Fruit fly (Drosophila melanogaster) whole organism, embryonic: ENCODE results near the gene D1.

ENCODE experiments used
- ATbp ChIP-seq: fragments of 200-800 bp; sonication (Bioruptor generic); optimal IDR thresholded peaks from 2 replicates; lab custom pipeline; 2017; ENCODE audit warnings: missing biosample characterization, mild to moderate bottlenecking, missing genetic modification characterization, missing genetic modification reagents
- CG10267 ChIP-seq: fragments of 200-800 bp; sonication (Bioruptor generic); optimal IDR thresholded peaks from 2 replicates; lab custom pipeline; 2018; ENCODE audit warnings: missing biosample characterization, mild to moderate bottlenecking, missing genetic modification characterization, moderate library complexity
- CG11456 ChIP-seq: fragments of 200-800 bp; sonication (Bioruptor generic); IDR thresholded peaks from 3 replicates; pipeline ENCODE4 v1.3.6; 2022; ENCODE audit warnings: missing biosample characterization, missing genetic modification characterization
- CG12219 ChIP-seq: fragments of 200-800 bp; sonication (Bioruptor generic); optimal IDR thresholded peaks from 3 replicates; lab custom pipeline; 2018; ENCODE audit warnings: missing biosample characterization, mild to moderate bottlenecking, missing genetic modification characterization
- CG12942 ChIP-seq: fragments of 200-800 bp; sonication (Bioruptor generic); optimal IDR thresholded peaks from 3 replicates; lab custom pipeline; 2016; ENCODE audit warnings: missing biosample characterization, missing genetic modification characterization
- CG13287 ChIP-seq: fragments of 200-800 bp; sonication (Bioruptor generic); IDR thresholded peaks from 2 replicates; pipeline ENCODE4 v1.3.6; 2022; ENCODE audit warnings: missing biosample characterization, missing genetic modification characterization; ENCODE audit not compliant: partially characterized antibody
- CG16815 ChIP-seq: fragments of 200-800 bp; sonication (Bioruptor generic); optimal IDR thresholded peaks from 3 replicates; lab custom pipeline; 2017; ENCODE audit warnings: missing biosample characterization, mild to moderate bottlenecking, missing genetic modification characterization
- CG17361 ChIP-seq: fragments of 200-800 bp; sonication (Bioruptor generic); IDR thresholded peaks from 3 replicates; pipeline ENCODE4 v1.3.6; 2022; ENCODE audit warnings: missing biosample characterization, missing genetic modification characterization
- CG3065 ChIP-seq: fragments of 200-800 bp; sonication (Bioruptor generic); optimal IDR thresholded peaks from 2 replicates; lab custom pipeline; 2016; ENCODE audit warnings: missing biosample characterization, missing genetic modification characterization
- CG31224 ChIP-seq: fragments of 200-800 bp; sonication (Bioruptor generic); IDR thresholded peaks from 2 replicates; pipeline ENCODE4 v1.3.6; 2022; ENCODE audit warnings: missing biosample characterization, missing genetic modification characterization
- CG31365 ChIP-seq: fragments of 200-800 bp; sonication (Bioruptor generic); optimal IDR thresholded peaks from 2 replicates; lab custom pipeline; 2018; ENCODE audit warnings: missing biosample characterization, mild to moderate bottlenecking, missing genetic modification characterization
- CG34422 ChIP-seq: fragments of 200-800 bp; sonication (Bioruptor generic); IDR thresholded peaks from 3 replicates; pipeline ENCODE4 v1.3.6; 2022; ENCODE audit warnings: missing biosample characterization, missing genetic modification characterization
- CG4617 ChIP-seq: fragments of 200-800 bp; sonication (Bioruptor generic); optimal IDR thresholded peaks from 3 replicates; lab custom pipeline; 2016; ENCODE audit warnings: missing biosample characterization, missing genetic modification characterization, borderline replicate concordance
- CG4730 ChIP-seq: fragments of 200-800 bp; sonication (Bioruptor generic); IDR thresholded peaks from 2 replicates; pipeline ENCODE4 v1.3.6; 2022; ENCODE audit warnings: missing biosample characterization, missing genetic modification characterization
- CG5953 ChIP-seq: fragments of 200-800 bp; sonication (Bioruptor generic); IDR thresholded peaks from 2 replicates; pipeline ENCODE4 v1.3.6; 2022; ENCODE audit warnings: missing biosample characterization, missing genetic modification characterization
- CG7839 ChIP-seq: fragments of 200-800 bp; sonication (Bioruptor generic); optimal IDR thresholded peaks from 3 replicates; lab custom pipeline; 2018; ENCODE audit warnings: missing biosample characterization, mild to moderate bottlenecking, missing genetic modification characterization, moderate library complexity
- CG8281 ChIP-seq: fragments of 200-800 bp; sonication (Bioruptor generic); optimal IDR thresholded peaks from 2 replicates; lab custom pipeline; 2018; ENCODE audit warnings: missing biosample characterization, mild to moderate bottlenecking, missing genetic modification characterization, moderate library complexity
- CrebB ChIP-seq: fragments of 200-800 bp; sonication (Bioruptor generic); optimal IDR thresholded peaks from 3 replicates; lab custom pipeline; 2018; ENCODE audit warnings: missing biosample characterization, mild to moderate bottlenecking, missing genetic modification characterization
- Deaf1 ChIP-seq: fragments of 200-800 bp; optimal IDR thresholded peaks from 3 replicates; lab custom pipeline; 2019; ENCODE audit warnings: missing biosample characterization, mild to moderate bottlenecking, missing genetic modification characterization, moderate library complexity
- Dip2 ChIP-seq: fragments of 200-800 bp; sonication (Bioruptor generic); IDR thresholded peaks from 2 replicates; pipeline ENCODE4 v1.3.6; 2022; ENCODE audit warnings: missing biosample characterization, missing genetic modification characterization
- Dip3 ChIP-seq: fragments of 200-800 bp; sonication (Bioruptor generic); optimal IDR thresholded peaks from 3 replicates; lab custom pipeline; 2016; ENCODE audit warnings: missing biosample characterization, missing genetic modification characterization
- Ets97D ChIP-seq: fragments of 200-800 bp; sonication (Bioruptor generic); optimal IDR thresholded peaks from 3 replicates; lab custom pipeline; 2016; ENCODE audit warnings: missing biosample characterization, missing genetic modification characterization
- MTF-1 ChIP-seq: fragments of 200-800 bp; sonication (Bioruptor generic); optimal IDR thresholded peaks from 2 replicates; lab custom pipeline; 2018; ENCODE audit warnings: missing biosample characterization, mild to moderate bottlenecking, missing genetic modification characterization, borderline replicate concordance
- Mad ChIP-seq: fragments of 200-800 bp; sonication (Bioruptor generic); optimal IDR thresholded peaks from 2 replicates; lab custom pipeline; 2016; ENCODE audit warnings: missing biosample characterization, missing genetic modification characterization
- NfI ChIP-seq: fragments of 200-800 bp; sonication (Bioruptor generic); optimal IDR thresholded peaks from 3 replicates; lab custom pipeline; 2018; ENCODE audit warnings: missing biosample characterization, mild to moderate bottlenecking, missing genetic modification characterization, moderate library complexity
- Six4 ChIP-seq: fragments of 200-800 bp; sonication (Bioruptor generic); optimal IDR thresholded peaks from 2 replicates; lab custom pipeline; 2016; ENCODE audit warnings: missing biosample characterization, missing genetic modification characterization
- TFAM ChIP-seq: fragments of 200-800 bp; sonication (Bioruptor generic); optimal IDR thresholded peaks from 2 replicates; lab custom pipeline; 2017; ENCODE audit warnings: missing biosample characterization, missing genetic modification characterization, inconsistent platforms
- Vsx1 ChIP-seq: fragments of 200-800 bp; sonication (Bioruptor generic); optimal IDR thresholded peaks from 2 replicates; lab custom pipeline; 2017; ENCODE audit warnings: missing biosample characterization, mild to moderate bottlenecking, missing genetic modification characterization, missing genetic modification reagents
- cwo ChIP-seq: fragments of 200-800 bp; sonication (Bioruptor generic); optimal IDR thresholded peaks from 3 replicates; lab custom pipeline; 2017; ENCODE audit warnings: missing biosample characterization, missing genetic modification characterization, mild to moderate bottlenecking, moderate library complexity, missing genetic modification reagents
- disco-r ChIP-seq: fragments of 200-800 bp; sonication (Bioruptor generic); optimal IDR thresholded peaks from 2 replicates; lab custom pipeline; 2016; ENCODE audit warnings: missing biosample characterization, missing genetic modification characterization
- dmrt11E ChIP-seq: fragments of 200-800 bp; sonication (Bioruptor generic); optimal IDR thresholded peaks from 3 replicates; lab custom pipeline; 2018; ENCODE audit warnings: missing biosample characterization, mild to moderate bottlenecking, missing genetic modification characterization, moderate library complexity
- fru ChIP-seq: fragments of >200 bp; optimal IDR thresholded peaks from 2 replicates; lab custom pipeline; 2017
- ftz-f1 ChIP-seq: fragments of 200-800 bp; sonication (Bioruptor generic); optimal IDR thresholded peaks from 2 replicates; lab custom pipeline; 2016; ENCODE audit warnings: missing biosample characterization, missing genetic modification characterization
- gfzf ChIP-seq: fragments of 200-800 bp; sonication (Bioruptor generic); optimal IDR thresholded peaks from 2 replicates; lab custom pipeline; 2016; ENCODE audit warnings: missing biosample characterization, mild to moderate bottlenecking, missing genetic modification characterization, moderate library complexity
- hth ChIP-seq: fragments of >200 bp; optimal IDR thresholded peaks from 2 replicates; lab custom pipeline; 2017; ENCODE audit warnings: inconsistent platforms
- kah ChIP-seq: fragments of 200-800 bp; sonication (Bioruptor generic); optimal IDR thresholded peaks from 2 replicates; lab custom pipeline; 2018; ENCODE audit warnings: missing biosample characterization, mild to moderate bottlenecking, missing genetic modification characterization
- lilli ChIP-seq: fragments of 200-800 bp; sonication (Bioruptor generic); optimal IDR thresholded peaks from 3 replicates; lab custom pipeline; 2016; ENCODE audit warnings: missing biosample characterization, missing genetic modification characterization
- lmd ChIP-seq: fragments of 200-800 bp; sonication (Bioruptor generic); IDR thresholded peaks from 2 replicates; pipeline ENCODE4 v1.3.6; 2022; ENCODE audit warnings: missing biosample characterization, missing genetic modification characterization
- maf-S ChIP-seq: fragments of 200-800 bp; sonication (Bioruptor generic); optimal IDR thresholded peaks from 2 replicates; lab custom pipeline; 2016; ENCODE audit warnings: missing biosample characterization, missing genetic modification characterization
- nmo ChIP-seq: fragments of 200-800 bp; sonication (Bioruptor generic); optimal IDR thresholded peaks from 2 replicates; lab custom pipeline; 2018; ENCODE audit warnings: missing biosample characterization, mild to moderate bottlenecking, missing genetic modification characterization, moderate library complexity
- nom ChIP-seq: fragments of 200-800 bp; sonication (Bioruptor generic); optimal IDR thresholded peaks from 2 replicates; lab custom pipeline; 2017; ENCODE audit warnings: missing biosample characterization, missing genetic modification characterization, mild to moderate bottlenecking, moderate library complexity, missing genetic modification reagents
- odd ChIP-seq: fragments of 200-800 bp; sonication (Bioruptor generic); optimal IDR thresholded peaks from 2 replicates; lab custom pipeline; 2017; ENCODE audit warnings: missing biosample characterization, mild to moderate bottlenecking, missing genetic modification characterization
- pita ChIP-seq: fragments of 200-800 bp; sonication (Bioruptor generic); optimal IDR thresholded peaks from 2 replicates; lab custom pipeline; 2017; ENCODE audit warnings: missing biosample characterization, mild to moderate bottlenecking, missing genetic modification characterization
- repo ChIP-seq: fragments of 200-800 bp; sonication (Bioruptor generic); optimal IDR thresholded peaks from 2 replicates; lab custom pipeline; 2016; ENCODE audit warnings: missing biosample characterization, missing genetic modification characterization
- run ChIP-seq: fragments of 200-800 bp; sonication (Bioruptor generic); optimal IDR thresholded peaks from 3 replicates; lab custom pipeline; 2018; ENCODE audit warnings: missing biosample characterization, mild to moderate bottlenecking, missing genetic modification characterization
- sim ChIP-seq: fragments of 200-800 bp; sonication (Bioruptor generic); IDR thresholded peaks from 2 replicates; pipeline ENCODE4 v1.3.6; 2022; ENCODE audit warnings: missing biosample characterization, missing genetic modification characterization
- slp2 ChIP-seq: fragments of 200-800 bp; sonication (Bioruptor generic); optimal IDR thresholded peaks from 2 replicates; lab custom pipeline; 2016; ENCODE audit warnings: missing biosample characterization, missing genetic modification characterization
- sob ChIP-seq: fragments of 200-800 bp; sonication (Bioruptor generic); IDR thresholded peaks from 2 replicates; pipeline ENCODE4 v1.3.6; 2022; ENCODE audit warnings: missing biosample characterization, missing genetic modification characterization
- tll ChIP-seq, 2 experiments: fragments of 200-800 bp in 1 of 2; fragments of >200 bp in 1 of 2; sonication (Bioruptor generic) in 1 of 2; optimal IDR thresholded peaks; 2 replicates each; lab custom pipeline; 2017 to 2019; ENCODE audit warnings: missing biosample characterization in 2 of 2, missing genetic modification characterization in 2 of 2, mild to moderate bottlenecking in 1 of 2, moderate library complexity in 1 of 2

D1 gene

DNA sequence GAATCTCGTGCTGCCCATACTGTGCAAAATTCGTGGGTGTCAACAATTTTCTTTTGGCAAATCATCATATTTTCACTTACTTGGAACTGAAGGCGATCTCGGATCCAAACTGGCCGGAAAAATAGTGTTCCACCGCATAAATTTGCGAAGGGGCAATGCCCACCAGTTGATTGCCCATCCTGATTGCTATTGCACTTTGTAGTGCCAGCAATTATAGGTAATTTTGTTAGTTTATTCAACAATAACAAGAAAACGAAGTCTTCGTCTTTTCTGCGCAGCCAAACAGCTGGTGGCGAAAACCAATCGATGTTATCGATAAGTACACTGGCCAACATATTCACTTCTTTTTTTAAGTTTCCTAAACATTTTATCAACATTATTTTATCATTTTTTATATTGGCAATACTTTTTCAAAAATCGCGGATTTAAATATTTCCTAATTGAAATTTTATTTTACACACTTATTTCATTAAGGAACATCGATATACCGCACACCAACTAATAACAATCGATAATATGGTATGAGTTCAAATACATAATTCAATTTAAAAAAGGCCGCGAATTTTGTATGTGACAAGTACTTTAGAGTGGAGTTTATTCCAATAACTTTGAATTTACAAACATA, 5.2 kb upstream of the D1 start, which contains the start of gene Vps15 (continued):
- peak; percentile 54 for TF ChIP-seq CG3065 (GFP tag; lab: Kevin White, UChicago)
- peak; percentile 57 for TF ChIP-seq cwo (GFP tag; lab: Kevin White, UChicago)
- peak; percentile 15 for TF ChIP-seq CG16815 (GFP tag; lab: Kevin White, UChicago)
- TF ChIP-seq CG10267 (tag; lab: Kevin White, UChicago): peak; percentile 83
- 0 out of 2 replicates have a peak, but pooled peaks have one; percentile 13 for TF ChIP-seq CG4730 (GFP tag; lab: Robert Waterston, UW)
- no peak for TF ChIP-seq fru (lab: Kevin White, UChicago)
- no peak for TF ChIP-seq Dip2
- TF ChIP-seq dmrt11E (tag; lab: Kevin White, UChicago): peak; percentile 72
- peak; percentile 48 for TF ChIP-seq Mad (GFP tag; lab: Kevin White, UChicago)
- peak; percentile 57 for TF ChIP-seq disco-r (GFP tag; lab: Kevin White, UChicago)
- 0 out of 3 replicates have a peak, but pooled peaks have one; percentile 5 for TF ChIP-seq CG11456 (GFP tag; lab: Robert Waterston, UW)
- TF ChIP-seq nmo (GFP tag; lab: Kevin White, UChicago): peak; percentile 86
- peak; percentile 66 for TF ChIP-seq maf-S (GFP tag; lab: Kevin White, UChicago)
- peak; percentile 73 for TF ChIP-seq CG17361 (GFP tag; lab: Robert Waterston, UW)
- TF ChIP-seq Dip3 (GFP tag; lab: Kevin White, UChicago): peak; percentile 64
- TF ChIP-seq CG31224 (GFP tag; lab: Robert Waterston, UW): no peak
- peak; percentile 43 for TF ChIP-seq CG8281
- peak; percentile 6 for TF ChIP-seq ATbp (GFP tag; lab: Kevin White, UChicago)
- TF ChIP-seq TFAM (GFP tag; lab: Kevin White, UChicago): no peak
- no peak for TF ChIP-seq CG31365 (tag; lab: Kevin White, UChicago)
- TF ChIP-seq tll (GFP tag; optimal IDR thresholded peaks at IDR 0.05; lab: Kevin White, UChicago): no peak
- no peak for TF ChIP-seq kah (GFP tag; lab: Kevin White, UChicago)
- peak; percentile 17 for TF ChIP-seq odd (GFP tag; lab: Kevin White, UChicago)
- TF ChIP-seq slp2 (GFP tag; lab: Kevin White, UChicago): peak; percentile 65
- TF ChIP-seq CG34422 (GFP tag; lab: Robert Waterston, UW): peak; percentile 54; the same call in 1 of the 3 replicates
- TF ChIP-seq Six4: peak; percentile 69
- no peak for TF ChIP-seq ftz-f1 (GFP tag; lab: Kevin White, UChicago)
- TF ChIP-seq Deaf1 (tag; lab: Kevin White, UChicago): peak; percentile 66
- TF ChIP-seq CG12219: peak; percentile 40
- TF ChIP-seq MTF-1 (GFP tag; lab: Kevin White, UChicago): peak; percentile 12
- peak; percentile 12 for TF ChIP-seq repo
- TF ChIP-seq lmd (GFP tag; lab: Robert Waterston, UW): peak; percentile 59
- peak; percentile 42 for TF ChIP-seq nom (GFP tag; lab: Kevin White, UChicago)
- TF ChIP-seq CG5953 (GFP tag; lab: Robert Waterston, UW): 0 out of 2 replicates have a peak, but pooled peaks have one; percentile 6
- peak; percentile 55 for TF ChIP-seq Ets97D
- TF ChIP-seq CG4617 (GFP tag; lab: Kevin White, UChicago): peak; percentile 46
- TF ChIP-seq CG13287: peak; percentile 97
- TF ChIP-seq Vsx1: peak; percentile 24
- peak; percentile 69 for TF ChIP-seq CrebB
- TF ChIP-seq sim (GFP tag; lab: Robert Waterston, UW): no peak
- peak; percentile 73 for TF ChIP-seq NfI
- peak; percentile 53 for TF ChIP-seq CG12942
- peak; percentile 81 for TF ChIP-seq sob
- TF ChIP-seq gfzf: peak; percentile 17
- TF ChIP-seq CG7839 (tag; lab: Kevin White, UChicago): peak; percentile 82
- TF ChIP-seq pita (GFP tag; lab: Kevin White, UChicago): no peak
- TF ChIP-seq run: peak; percentile 46
- TF ChIP-seq lilli (GFP tag; lab: Kevin White, UChicago): peak; percentile 82
- TF ChIP-seq hth (lab: Kevin White, UChicago): no peak
